Worm (Caenorhabditis elegans) whole organism, late embryonic: ENCODE data around the gene srlf-10.

ENCODE experiments used
- F13H6.1 ChIP-seq: sonication (generic microtip); optimal IDR thresholded peaks from 2 replicates; lab custom pipeline; 2016; ENCODE audit warnings: missing genetic modification characterization, missing compliant biosample characterization
- ceh-22 ChIP-seq: sonication (generic microtip); optimal IDR thresholded peaks from 2 replicates; lab custom pipeline; 2017; ENCODE audit warnings: missing biosample characterization, missing genetic modification characterization
- ceh-45 ChIP-seq: fragments of 200-800 bp; sonication (Bioruptor generic); IDR thresholded peaks from 2 replicates; pipeline ENCODE4 v1.3.6; 2022; ENCODE audit warnings: missing genetic modification reagents, missing genetic modification characterization, missing compliant biosample characterization
- dve-1 ChIP-seq: sonication (generic microtip); optimal IDR thresholded peaks from 2 replicates; lab custom pipeline; 2017; ENCODE audit warnings: antibody characterized with exemption, mild to moderate bottlenecking, missing genetic modification characterization, missing compliant biosample characterization
- nhr-232 ChIP-seq: sonication (generic microtip); optimal IDR thresholded peaks from 2 replicates; lab custom pipeline; 2016; ENCODE audit warnings: missing genetic modification characterization, missing compliant biosample characterization
- pax-1 ChIP-seq: fragments of 150-350 bp; optimal IDR thresholded peaks from 2 replicates; lab custom pipeline; 2014; ENCODE audit warnings: missing biosample characterization, missing genetic modification characterization

ce11 chrIII:13393239-13393638, 8.8 kb upstream of the srlf-10 start, which contains the start of gene dnj-17:
- TF ChIP-seq F13H6.1 (no peak), ceh-45 (GFP tag; lab: Robert Waterston, UW) (no peak), pax-1 (tag; lab: Kevin White, UChicago) (no peak), dve-1 (tag; lab: Kevin White, UChicago) (no peak), ceh-22 (no peak), nhr-232 (tag; lab: Kevin White, UChicago) (no peak)
